Worm (Caenorhabditis elegans) whole organism, mixed stage, embryonic: ENCODE data around the gene fbxc-32.

ENCODE experiments used
- blmp-1 ChIP-seq: fragments of 150-350 bp; optimal IDR thresholded peaks from 2 replicates; lab custom pipeline; 2014; ENCODE audit warnings: missing biosample characterization, missing genetic modification characterization
- nhr-237 ChIP-seq: fragments of 150-350 bp; optimal IDR thresholded peaks from 2 replicates; lab custom pipeline; 2014; ENCODE audit warnings: missing biosample characterization, missing genetic modification characterization
- nhr-76 ChIP-seq: sonication (generic microtip); optimal IDR thresholded peaks from 2 replicates; lab custom pipeline; 2017; ENCODE audit warnings: missing biosample characterization, missing genetic modification characterization
- snpc-4 ChIP-seq: fragments of 150-350 bp; optimal IDR thresholded peaks from 2 replicates; lab custom pipeline; 2014; ENCODE audit warnings: missing biosample characterization, missing genetic modification characterization
- unc-39 ChIP-seq: fragments of 150-350 bp; optimal IDR thresholded peaks from 2 replicates; lab custom pipeline; 2014; ENCODE audit warnings: missing biosample characterization, missing genetic modification characterization

DNA sequence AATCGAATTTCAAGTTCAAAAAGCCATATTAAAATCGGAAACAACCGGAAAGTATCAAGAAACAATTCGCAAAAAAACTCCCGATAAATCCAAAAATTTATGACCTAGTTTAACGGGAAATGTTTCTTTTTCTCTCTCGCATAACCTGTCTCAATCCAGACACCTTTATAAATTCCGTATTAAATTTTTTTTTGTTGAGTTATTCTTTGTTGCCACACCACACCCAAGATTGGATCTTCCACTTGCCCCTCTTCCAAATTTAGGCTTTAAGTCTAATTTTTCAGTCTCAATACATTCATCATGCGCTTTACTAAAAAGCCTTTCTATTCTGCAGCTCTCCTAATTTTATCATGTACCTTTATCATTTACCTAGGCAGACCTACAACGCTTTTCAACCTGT lies 9.4 kb downstream of the fbxc-32 start, which contains the start of gene R07C3.3:
- TF ChIP-seq nhr-237 (tag; lab: Kevin White, UChicago), result no peak
- no peak for TF ChIP-seq snpc-4 (tag; lab: Kevin White, UChicago)
- TF ChIP-seq nhr-76 (tag; lab: Kevin White, UChicago), result no peak
- TF ChIP-seq unc-39, result no peak
- no peak for TF ChIP-seq blmp-1
